Worm (Caenorhabditis elegans): ENCODE data around the gene lmtr-5.

ce11 chrIII:3220287-3220686 lies 36.8 kb downstream of the lmtr-5 start:
- peak in 1 of 2 experiments; percentile 21 for TF ChIP-seq mdl-1 (tag; optimal IDR thresholded peaks at IDR 0.05)
- TF ChIP-seq nhr-6 (tag; optimal IDR thresholded peaks at IDR 0.05): no peak
- TF ChIP-seq Y55F3AM.14 (GFP tag; optimal IDR thresholded peaks at IDR 0.05): no peak
- no peak for TF ChIP-seq sma-9 (GFP tag; optimal IDR thresholded peaks at IDR 0.05)
- TF ChIP-seq sma-9 (tag; optimal IDR thresholded peaks at IDR 0.05): no peak
- peak; percentile 72 for TF ChIP-seq unc-55 (GFP tag; optimal IDR thresholded peaks at IDR 0.05)
- TF ChIP-seq unc-62 (GFP tag; optimal IDR thresholded peaks at IDR 0.05): no peak
- no peak for TF ChIP-seq fos-1 (tag; optimal IDR thresholded peaks at IDR 0.05)
- TF ChIP-seq gmeb-1 (tag; optimal IDR thresholded peaks at IDR 0.05): no peak
- no peak for TF ChIP-seq nhr-11 (tag; optimal IDR thresholded peaks at IDR 0.05)
- no peak for TF ChIP-seq ama-1 (optimal IDR thresholded peaks at IDR 0.05)
- no peak for TF ChIP-seq blmp-1 (tag; optimal IDR thresholded peaks at IDR 0.05; ENCODE audit: insufficient read depth)
- peak in 1 of 2 experiments; percentile 56 for TF ChIP-seq lsy-2 (tag; optimal IDR thresholded peaks at IDR 0.05)

Data from whole organism, L2 larva.